Fruit fly (Drosophila melanogaster): ENCODE results near the gene CG14453.
A peak's percentile ranks its signal among the peaks of the same experiment; 100 is the strongest.

CG14453 gene

DNA sequence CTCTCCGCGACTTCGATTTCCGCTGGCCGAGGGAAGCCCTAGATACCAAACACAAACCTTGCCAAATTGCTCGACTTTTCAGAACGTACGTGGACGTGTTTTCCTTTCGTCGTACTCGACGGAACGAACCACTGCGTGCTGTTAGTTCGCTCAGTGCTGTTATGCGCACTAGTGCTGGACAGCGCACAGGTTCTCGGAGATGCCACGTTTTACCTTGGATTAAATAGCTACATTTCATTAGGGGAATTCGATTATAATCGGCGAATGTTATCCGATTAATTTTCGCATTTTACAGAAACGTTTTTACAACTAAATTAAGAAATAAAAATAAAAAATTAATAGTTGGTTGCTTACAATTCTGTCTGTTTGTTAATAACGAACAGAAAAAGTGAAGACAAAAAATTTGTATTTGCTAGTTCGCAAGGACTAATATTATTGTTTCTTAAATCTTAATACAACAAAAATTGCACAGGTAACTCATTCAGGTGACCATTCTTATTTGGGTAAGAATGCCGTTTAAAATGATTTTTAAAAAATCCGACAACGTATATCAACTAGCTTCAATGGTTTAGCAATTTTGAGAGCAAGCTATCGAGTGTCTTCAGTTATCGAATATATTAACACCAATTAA lies 23.4 kb downstream of the CG14453 start, which contains the start of the genes ArfGAP3 and CG32452 (continued):
- TF ChIP-seq aop (GFP tag; IDR thresholded peaks at IDR 0.05) (0 out of 2 replicates have a peak, but pooled peaks have one; percentile 23), Meics (GFP tag; optimal IDR thresholded peaks at IDR 0.05) (peak; percentile 73), CG43689 (GFP tag; IDR thresholded peaks at IDR 0.05) (0 out of 2 replicates have a peak, but pooled peaks have one; percentile 27), al (GFP tag; IDR thresholded peaks at IDR 0.05) (peak; percentile 70), CG8388 (GFP tag; optimal IDR thresholded peaks at IDR 0.05) (peak; percentile 57), jumu (GFP tag; optimal IDR thresholded peaks at IDR 0.05) (peak; percentile 39), CG3838 (GFP tag; optimal IDR thresholded peaks at IDR 0.05) (peak; percentile 54), luna (GFP tag; optimal IDR thresholded peaks at IDR 0.05) (peak; percentile 50), insv (GFP tag; optimal IDR thresholded peaks at IDR 0.05) (peak in 1 of 2 experiments; percentile 23), Lpt (GFP tag; optimal IDR thresholded peaks at IDR 0.05) (no peak), CG17186 (GFP tag; optimal IDR thresholded peaks at IDR 0.05) (peak; percentile 100), Drgx (GFP tag; IDR thresholded peaks at IDR 0.05) (peak; percentile 59), bsh (GFP tag; optimal IDR thresholded peaks at IDR 0.05) (peak in 1 of 2 experiments; percentile 64), dysf (GFP tag; IDR thresholded peaks at IDR 0.05) (peak; percentile 70; the same call in 2 of the 3 replicates), E2f1 (GFP tag; IDR thresholded peaks at IDR 0.05) (peak; percentile 31; the same call in 1 of the 2 replicates), Doc3 (GFP tag; IDR thresholded peaks at IDR 0.05; ENCODE audit: partially characterized antibody) (peak; percentile 70; the same call in 2 of the 3 replicates), repo (GFP tag; optimal IDR thresholded peaks at IDR 0.05) (no peak), Dek (tag; optimal IDR thresholded peaks at IDR 0.05) (peak; percentile 61), sim (GFP tag; IDR thresholded peaks at IDR 0.05) (no peak), D19A (tag; optimal IDR thresholded peaks at IDR 0.05) (peak; percentile 66), ara (GFP tag; IDR thresholded peaks at IDR 0.05) (peak; percentile 53), CG11456 (GFP tag; IDR thresholded peaks at IDR 0.05) (peak; percentile 75), Optix (GFP tag; IDR thresholded peaks at IDR 0.05) (peak; percentile 32; the same call in 1 of the 3 replicates), CoRest (tag; optimal IDR thresholded peaks at IDR 0.05) (peak; percentile 84), Xrp1 (GFP tag; IDR thresholded peaks at IDR 0.05) (peak; percentile 79), CG33557 (GFP tag; optimal IDR thresholded peaks at IDR 0.05) (peak; percentile 61), Gug (GFP tag; IDR thresholded peaks at IDR 0.05) (peak; percentile 51; the same call in 2 of the 4 replicates), CG2678 (tag; optimal IDR thresholded peaks at IDR 0.05) (peak; percentile 79), BEAF-32 (GFP tag; optimal IDR thresholded peaks at IDR 0.05) (peak; percentile 75), Side (GFP tag; optimal IDR thresholded peaks at IDR 0.05) (peak; percentile 30), mld (GFP tag; IDR thresholded peaks at IDR 0.05; ENCODE audit: partially characterized antibody) (no peak), CG8478 (optimal IDR thresholded peaks at IDR 0.05) (no peak), CG8281 (tag; optimal IDR thresholded peaks at IDR 0.05) (peak; percentile 38), PHDP (tag; optimal IDR thresholded peaks at IDR 0.05) (peak; percentile 66), Trl (optimal IDR thresholded peaks at IDR 0.05) (no peak), Trl (GFP tag; optimal IDR thresholded peaks at IDR 0.05) (peak; percentile 55), CG9817 (tag; optimal IDR thresholded peaks at IDR 0.05) (peak; percentile 75), salm (tag; optimal IDR thresholded peaks at IDR 0.05) (no peak), BtbVII (GFP tag; optimal IDR thresholded peaks at IDR 0.05) (peak; percentile 61), Stat92E (GFP tag; optimal IDR thresholded peaks at IDR 0.05) (peak in 1 of 3 experiments; percentile 28), ato (GFP tag; IDR thresholded peaks at IDR 0.05; ENCODE audit: partially characterized antibody) (no peak), CG13123 (GFP tag; optimal IDR thresholded peaks at IDR 0.05) (peak; percentile 53), ci (GFP tag; IDR thresholded peaks at IDR 0.05) (peak; percentile 77), danr (GFP tag; IDR thresholded peaks at IDR 0.05) (0 out of 2 replicates have a peak, but pooled peaks have one; percentile 27), esg (GFP tag; conservative IDR thresholded peaks at IDR 0.05) (peak; percentile 51; the same call in 1 of the 2 replicates), Bteb2 (GFP tag; optimal IDR thresholded peaks at IDR 0.05) (peak; percentile 52), eve (GFP tag; optimal IDR thresholded peaks at IDR 0.05) (no peak), CG16779 (GFP tag; IDR thresholded peaks at IDR 0.05) (0 out of 2 replicates have a peak, but pooled peaks have one; percentile 35), CG4328 (GFP tag; optimal IDR thresholded peaks at IDR 0.05) (peak; percentile 56), CG32532 (GFP tag; IDR thresholded peaks at IDR 0.05) (peak; percentile 82)

Data from whole organism, embryonic.